Worm (Caenorhabditis elegans) whole organism, young adult: Measurements from ENCODE around the gene C06G1.1.

Experiments used
- B0261.1 ChIP-seq: sonication (generic microtip); optimal IDR thresholded peaks from 2 replicates; lab custom pipeline; 2016; ENCODE audit warnings: mild to moderate bottlenecking, missing genetic modification characterization, moderate library complexity, missing compliant biosample characterization
- D2030.7 ChIP-seq: fragments of 200-800 bp; sonication (Bioruptor generic); IDR thresholded peaks from 2 replicates; pipeline ENCODE4 v1.3.6; 2022; ENCODE audit warnings: missing genetic modification reagents, missing genetic modification characterization, missing compliant biosample characterization
- F22D6.2 ChIP-seq: sonication (generic microtip); optimal IDR thresholded peaks from 2 replicates; lab custom pipeline; 2016; ENCODE audit warnings: mild to moderate bottlenecking, missing genetic modification characterization, missing compliant biosample characterization
- F49E8.2 ChIP-seq: sonication (generic microtip); optimal IDR thresholded peaks from 3 replicates; lab custom pipeline; 2017; ENCODE audit warnings: missing genetic modification characterization, mild to moderate bottlenecking, missing compliant biosample characterization, antibody characterized with exemption, moderate library complexity; ENCODE audit not compliant: insufficient read depth
- F52B5.7 ChIP-seq: sonication (generic microtip); optimal IDR thresholded peaks from 2 replicates; lab custom pipeline; 2016; ENCODE audit warnings: mild to moderate bottlenecking, missing genetic modification characterization, missing compliant biosample characterization
- F55B11.4 ChIP-seq: sonication (generic microtip); optimal IDR thresholded peaks from 2 replicates; lab custom pipeline; 2016; ENCODE audit warnings: missing compliant biosample characterization, missing genetic modification characterization, borderline replicate concordance; ENCODE audit not compliant: insufficient read depth
- F57C9.4 ChIP-seq: sonication (generic microtip); optimal IDR thresholded peaks from 2 replicates; lab custom pipeline; 2017; ENCODE audit warnings: mild to moderate bottlenecking, missing genetic modification characterization, missing compliant biosample characterization
- K11D2.4 ChIP-seq: fragments of 200-800 bp; sonication (Bioruptor generic); IDR thresholded peaks from 2 replicates; pipeline ENCODE4 v1.3.6; 2022; ENCODE audit warnings: missing genetic modification reagents, missing genetic modification characterization, missing compliant biosample characterization
- Y67H2A.10 ChIP-seq: fragments of 200-800 bp; sonication (Bioruptor generic); conservative IDR thresholded peaks from 2 replicates; pipeline ENCODE4 v1.3.6; 2022; ENCODE audit warnings: missing genetic modification reagents, missing genetic modification characterization, missing compliant biosample characterization
- Y79H2A.3 ChIP-seq: fragments of 200-800 bp; sonication (Bioruptor generic); conservative IDR thresholded peaks from 2 replicates; pipeline ENCODE4 v1.3.6; 2022; ENCODE audit warnings: missing genetic modification reagents, missing genetic modification characterization, missing compliant biosample characterization
- ama-1 ChIP-seq, 3 experiments: fragments of 150-350 bp in 1 of 3; sonication (generic microtip) in 2 of 3; optimal IDR thresholded peaks; 2 replicates each; lab custom pipeline; 2014 to 2018; ENCODE audit warnings: missing biosample characterization in 2 of 3, missing genetic modification characterization in 2 of 3, missing genetic modification reagents in 2 of 3
- aptf-2 ChIP-seq: fragments of 200-800 bp; sonication (Bioruptor generic); conservative IDR thresholded peaks from 2 replicates; pipeline ENCODE4 v1.3.6; 2022; ENCODE audit warnings: missing genetic modification reagents, missing genetic modification characterization, missing compliant biosample characterization
- attf-6 ChIP-seq: fragments of 200-800 bp; sonication (Bioruptor generic); IDR thresholded peaks from 2 replicates; pipeline ENCODE4 v1.3.6; 2022; ENCODE audit warnings: missing genetic modification reagents, missing genetic modification characterization, missing compliant biosample characterization
- bed-1 ChIP-seq: fragments of 200-800 bp; sonication (Bioruptor generic); IDR thresholded peaks from 2 replicates; pipeline ENCODE4 v1.3.6; 2022; ENCODE audit warnings: missing genetic modification reagents, missing genetic modification characterization, missing compliant biosample characterization
- ccch-3 ChIP-seq: fragments of 200-800 bp; sonication (Bioruptor generic); optimal IDR thresholded peaks from 2 replicates; lab custom pipeline; 2018; ENCODE audit warnings: mild to moderate bottlenecking, missing genetic modification characterization, missing compliant biosample characterization
- cebp-2 ChIP-seq: fragments of 200-800 bp; sonication (Bioruptor generic); IDR thresholded peaks from 2 replicates; pipeline ENCODE4 v1.3.6; 2022; ENCODE audit warnings: missing genetic modification characterization, missing compliant biosample characterization
- ceh-100 ChIP-seq: fragments of 200-800 bp; sonication (Bioruptor generic); IDR thresholded peaks from 2 replicates; pipeline ENCODE4 v1.3.6; 2022; ENCODE audit warnings: missing genetic modification reagents, missing genetic modification characterization, missing compliant biosample characterization
- ceh-40 ChIP-seq: fragments of 200-800 bp; sonication (Bioruptor generic); IDR thresholded peaks from 2 replicates; pipeline ENCODE4 v1.3.6; 2022; ENCODE audit warnings: missing genetic modification characterization, missing compliant biosample characterization
- ceh-58 ChIP-seq: fragments of 200-800 bp; sonication (Bioruptor generic); IDR thresholded peaks from 2 replicates; pipeline ENCODE4 v1.3.6; 2022; ENCODE audit warnings: missing genetic modification characterization, missing compliant biosample characterization
- die-1 ChIP-seq: sonication (generic microtip); optimal IDR thresholded peaks from 2 replicates; lab custom pipeline; 2016; ENCODE audit warnings: missing genotype, mild to moderate bottlenecking, missing genetic modification characterization, missing compliant biosample characterization
- dox-1 ChIP-seq: fragments of 200-800 bp; sonication (Bioruptor generic); IDR thresholded peaks from 2 replicates; pipeline ENCODE4 v1.3.6; 2022; ENCODE audit warnings: missing genetic modification reagents, missing genetic modification characterization, missing compliant biosample characterization
- hlh-12 ChIP-seq: sonication (generic microtip); optimal IDR thresholded peaks from 2 replicates; lab custom pipeline; 2016; ENCODE audit warnings: missing genetic modification characterization, missing compliant biosample characterization
- lag-1 ChIP-seq: fragments of 200-800 bp; sonication (Bioruptor generic); IDR thresholded peaks from 2 replicates; pipeline ENCODE4 v1.3.6; 2022; ENCODE audit warnings: missing genetic modification reagents, missing genetic modification characterization, missing compliant biosample characterization
- lin-35 ChIP-seq, 3 experiments: fragments of 150-350 bp in 2 of 3; sonication (generic microtip) in 1 of 3; optimal IDR thresholded peaks; 2 replicates each; lab custom pipeline; 2014 to 2018; ENCODE audit warnings: missing biosample characterization in 3 of 3, missing genetic modification characterization in 3 of 3, missing genetic modification reagents in 3 of 3
- lir-1 ChIP-seq: fragments of 200-800 bp; sonication (Bioruptor generic); conservative IDR thresholded peaks from 2 replicates; pipeline ENCODE4 v1.3.6; 2022; ENCODE audit warnings: missing genetic modification reagents, missing genetic modification characterization, missing compliant biosample characterization
- madf-10 ChIP-seq: sonication (generic microtip); optimal IDR thresholded peaks from 2 replicates; lab custom pipeline; 2016; ENCODE audit warnings: mild to moderate bottlenecking, missing genetic modification characterization, missing compliant biosample characterization
- madf-6 ChIP-seq: fragments of 200-800 bp; sonication (Bioruptor generic); IDR thresholded peaks from 2 replicates; pipeline ENCODE4 v1.3.6; 2022; ENCODE audit warnings: missing genetic modification reagents, missing genetic modification characterization, missing compliant biosample characterization
- mcd-1 ChIP-seq: fragments of 200-800 bp; sonication (Bioruptor generic); IDR thresholded peaks from 2 replicates; pipeline ENCODE4 v1.3.6; 2022; ENCODE audit warnings: missing genetic modification reagents, missing genetic modification characterization, missing compliant biosample characterization
- nfya-1 ChIP-seq: sonication (generic microtip); optimal IDR thresholded peaks from 2 replicates; lab custom pipeline; 2017; ENCODE audit warnings: antibody characterized with exemption, missing compliant biosample characterization, missing genetic modification characterization, borderline replicate concordance; ENCODE audit not compliant: insufficient read depth
- nfyb-1 ChIP-seq: fragments of 200-800 bp; sonication (Bioruptor generic); IDR thresholded peaks from 2 replicates; pipeline ENCODE4 v1.3.6; 2022; ENCODE audit warnings: missing genetic modification reagents, missing genetic modification characterization, missing compliant biosample characterization
- nhr-27 ChIP-seq: fragments of 200-800 bp; sonication (Bioruptor generic); optimal IDR thresholded peaks from 2 replicates; lab custom pipeline; 2018; ENCODE audit warnings: mild to moderate bottlenecking, missing genetic modification characterization, moderate library complexity, missing compliant biosample characterization
- nhr-80 ChIP-seq: sonication (generic microtip); optimal IDR thresholded peaks from 2 replicates; lab custom pipeline; 2016; ENCODE audit warnings: missing genetic modification characterization, missing compliant biosample characterization
- nhr-90 ChIP-seq: sonication (generic microtip); optimal IDR thresholded peaks from 2 replicates; lab custom pipeline; 2016; ENCODE audit warnings: missing genotype, mild to moderate bottlenecking, missing genetic modification characterization, missing compliant biosample characterization
- rec-8 ChIP-seq, 2 experiments: sonication (generic microtip); optimal IDR thresholded peaks; 2 replicates each; lab custom pipeline; 2016; ENCODE audit warnings: mild to moderate bottlenecking in 2 of 2, missing genetic modification characterization in 2 of 2, missing genetic modification reagents in 2 of 2, missing genotype in 2 of 2, missing biosample characterization in 1 of 2, missing compliant biosample characterization in 1 of 2, moderate library complexity in 1 of 2
- repo-1 ChIP-seq: sonication (generic microtip); optimal IDR thresholded peaks from 2 replicates; lab custom pipeline; 2017; ENCODE audit warnings: mild to moderate bottlenecking, missing genetic modification characterization, missing compliant biosample characterization
- rpc-1 ChIP-seq, 2 experiments: fragments of 150-350 bp in 1 of 2; sonication (generic microtip) in 1 of 2; optimal IDR thresholded peaks; 2 replicates each; lab custom pipeline; 2014 to 2018; ENCODE audit warnings: missing biosample characterization in 1 of 2, missing genetic modification characterization in 1 of 2, missing genetic modification reagents in 1 of 2, missing genotype in 1 of 2
- sea-2 ChIP-seq: fragments of 200-800 bp; sonication (Bioruptor generic); IDR thresholded peaks from 2 replicates; pipeline ENCODE4 v1.3.6; 2022; ENCODE audit warnings: missing genetic modification characterization, missing compliant biosample characterization
- snpc-1.1 ChIP-seq: sonication (generic microtip); optimal IDR thresholded peaks from 2 replicates; lab custom pipeline; 2017; ENCODE audit warnings: missing genetic modification characterization, mild to moderate bottlenecking, missing compliant biosample characterization, antibody characterized with exemption, moderate library complexity, missing genotype, missing genetic modification reagents; ENCODE audit not compliant: insufficient read depth
- snpc-4 ChIP-seq, 5 experiments: fragments of 150-350 bp in 1 of 5; sonication (generic microtip) in 4 of 5; optimal IDR thresholded peaks; 2 replicates each; lab custom pipeline; 2014 to 2018; ENCODE audit warnings: missing genetic modification characterization in 5 of 5, missing biosample characterization in 3 of 5, antibody characterized with exemption in 2 of 5, mild to moderate bottlenecking in 2 of 5, missing compliant biosample characterization in 2 of 5, missing genotype in 2 of 5, moderate library complexity in 2 of 5, missing genetic modification reagents in 1 of 5
- somi-1 ChIP-seq: fragments of 200-800 bp; sonication (Bioruptor generic); optimal IDR thresholded peaks from 2 replicates; lab custom pipeline; 2018; ENCODE audit warnings: mild to moderate bottlenecking, missing genetic modification characterization, missing compliant biosample characterization
- tbx-9 ChIP-seq: sonication (generic microtip); optimal IDR thresholded peaks from 2 replicates; lab custom pipeline; 2016; ENCODE audit warnings: borderline replicate concordance, missing genetic modification characterization, inconsistent platforms, missing compliant biosample characterization
- tlf-1 ChIP-seq: fragments of 200-800 bp; sonication (Bioruptor generic); optimal IDR thresholded peaks from 2 replicates; lab custom pipeline; 2018; ENCODE audit warnings: mild to moderate bottlenecking, missing genetic modification characterization, missing compliant biosample characterization
- ztf-25 ChIP-seq: fragments of 200-800 bp; sonication (Bioruptor generic); IDR thresholded peaks from 2 replicates; pipeline ENCODE4 v1.3.6; 2022; ENCODE audit warnings: missing genetic modification reagents, missing genetic modification characterization, missing compliant biosample characterization

C06G1.1 gene

ce11 chrX:16674632-16675031 is 41.5 kb downstream of the C06G1.1 start, which contains the start of gene tag-343:
Gene tag-343 (minus strand): TSS chrX:16674732.
- TF ChIP-seq attf-6, result no peak
- no peak for TF ChIP-seq ceh-58 (GFP tag; lab: Robert Waterston, UW)
- TF ChIP-seq ama-1 (optimal IDR thresholded peaks at IDR 0.05; lab: Kevin White, UChicago), result no peak
- no peak for TF ChIP-seq ama-1 (GFP tag; optimal IDR thresholded peaks at IDR 0.05; lab: Kevin White, UChicago)
- TF ChIP-seq snpc-4 (GFP tag; optimal IDR thresholded peaks at IDR 0.05; lab: Kevin White, UChicago), result no peak
- no peak for TF ChIP-seq snpc-4 (tag; optimal IDR thresholded peaks at IDR 0.05; lab: Kevin White, UChicago)
- TF ChIP-seq mcd-1 (GFP tag; lab: Robert Waterston, UW), result no peak
- TF ChIP-seq aptf-2 (GFP tag; lab: Robert Waterston, UW), result no peak
- TF ChIP-seq F57C9.4 (tag; lab: Kevin White, UChicago), result no peak
- TF ChIP-seq lag-1 (GFP tag; lab: Robert Waterston, UW), result no peak
- TF ChIP-seq F22D6.2 (tag; lab: Kevin White, UChicago), result no peak
- TF ChIP-seq Y79H2A.3 (GFP tag; lab: Robert Waterston, UW), result no peak
- TF ChIP-seq nfya-1 (tag; lab: Kevin White, UChicago), result no peak
- TF ChIP-seq tlf-1, result no peak
- TF ChIP-seq nhr-80 (tag; lab: Kevin White, UChicago), result no peak
- no peak for TF ChIP-seq K11D2.4 (GFP tag; lab: Robert Waterston, UW)
- TF ChIP-seq D2030.7 (GFP tag; lab: Robert Waterston, UW), result no peak
- TF ChIP-seq, all 124 proteins: peak for 0

- TF ChIP-seq Y67H2A.10 (GFP tag; lab: Robert Waterston, UW) (no peak), tbx-9 (tag; lab: Kevin White, UChicago) (no peak), F57C9.4 (tag; lab: Kevin White, UChicago) (no peak), lin-35 (GFP tag; optimal IDR thresholded peaks at IDR 0.05; lab: Kevin White, UChicago) (no peak), F55B11.4 (tag; lab: Kevin White, UChicago) (no peak), repo-1 (tag; lab: Kevin White, UChicago) (no peak), lir-1 (GFP tag; lab: Robert Waterston, UW) (no peak)
Measured at ce11 chrX:16675712-16676111, 42.6 kb downstream of the C06G1.1 start.

DNA sequence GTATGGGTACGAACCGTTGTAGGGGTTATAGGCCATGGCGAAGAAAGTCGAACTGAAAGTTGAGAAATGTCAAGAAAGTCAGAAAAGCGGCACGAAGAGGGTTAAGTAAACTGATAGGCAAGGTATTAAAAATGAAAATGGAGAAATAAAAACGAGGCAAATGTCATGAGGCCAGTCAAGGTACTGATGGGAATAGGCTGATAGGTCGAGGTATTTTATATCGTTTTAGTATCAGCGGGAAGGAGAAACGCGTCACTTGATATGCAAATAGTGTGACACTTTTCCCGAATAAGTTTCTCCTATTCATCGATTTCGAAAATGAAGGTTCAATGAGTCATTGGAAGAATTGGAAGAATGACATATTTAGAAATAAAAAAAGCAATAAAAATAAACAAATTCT is 44.5 kb downstream of the C06G1.1 start, which contains the start of gene F22H10.3:
F22H10.3 (minus strand) TSS at position 36 of the 400 bp plus-strand sequence.
- TF ChIP-seq nhr-80 (tag; lab: Kevin White, UChicago) (peak; percentile 59), bed-1 (no peak), ceh-100 (GFP tag; lab: Robert Waterston, UW) (no peak), madf-10 (tag; lab: Kevin White, UChicago) (no peak), nfyb-1 (GFP tag; lab: Robert Waterston, UW) (peak; percentile 45; the same call in 1 of the 2 replicates), rec-8 (tag; optimal IDR thresholded peaks at IDR 0.05; lab: Kevin White, UChicago) (no peak), hlh-12 (tag; lab: Kevin White, UChicago) (no peak), ccch-3 (GFP tag; lab: Kevin White, UChicago) (no peak), nhr-27 (tag; lab: Kevin White, UChicago) (no peak), tlf-1 (no peak), F52B5.7 (tag; lab: Kevin White, UChicago) (no peak), B0261.1 (tag; lab: Kevin White, UChicago) (no peak), rpc-1 (optimal IDR thresholded peaks at IDR 0.05; lab: Kevin White, UChicago) (no peak), rpc-1 (tag; optimal IDR thresholded peaks at IDR 0.05; lab: Kevin White, UChicago) (no peak), die-1 (tag; lab: Kevin White, UChicago) (no peak), somi-1 (GFP tag; lab: Kevin White, UChicago) (no peak), dox-1 (GFP tag; lab: Robert Waterston, UW) (0 out of 2 replicates have a peak, but pooled peaks have one; percentile 46), madf-6 (GFP tag; lab: Robert Waterston, UW) (no peak), aptf-2 (GFP tag; lab: Robert Waterston, UW) (no peak), snpc-1.1 (tag; lab: Kevin White, UChicago) (no peak), ceh-40 (GFP tag; lab: Robert Waterston, UW) (no peak), F49E8.2 (tag; lab: Kevin White, UChicago) (no peak), cebp-2 (GFP tag; lab: Robert Waterston, UW) (no peak), nhr-90 (tag; lab: Kevin White, UChicago) (no peak), ztf-25 (GFP tag; lab: Robert Waterston, UW) (no peak), ceh-58 (GFP tag; lab: Robert Waterston, UW) (no peak), sea-2 (GFP tag; lab: Robert Waterston, UW) (no peak)
